Fruit fly (Drosophila melanogaster): ENCODE data around the gene Oct-TyrR.

dm6 chr3L:22063833-22064232 is 29.0 kb downstream of the Oct-TyrR start:
- TF ChIP-seq CG8478 (optimal IDR thresholded peaks at IDR 0.05) (no peak), CTCF (optimal IDR thresholded peaks at IDR 0.05) (no peak)

Measured in S2 (cell line).